Worm (Caenorhabditis elegans): ENCODE data around the gene cest-1.1.

DNA sequence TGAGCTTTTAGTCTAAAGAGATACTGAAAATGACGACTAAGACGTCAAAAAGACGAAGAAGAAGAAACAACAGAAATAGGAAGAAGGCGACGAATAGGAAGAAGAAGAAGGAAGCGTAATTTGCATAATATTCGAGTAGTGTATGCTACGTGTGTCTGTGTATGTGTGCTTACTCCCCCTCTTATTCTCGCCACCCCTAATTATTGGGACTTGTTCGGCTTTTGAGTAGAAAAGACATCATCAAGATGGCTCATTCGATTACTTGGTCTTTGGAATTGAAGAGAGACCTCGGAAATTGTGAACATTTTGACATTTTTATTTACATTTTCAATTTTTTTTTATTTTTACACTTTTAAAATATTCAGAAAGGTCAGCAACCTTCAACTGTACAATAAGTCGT, 36.3 kb downstream of the cest-1.1 start:
- no peak for TF ChIP-seq ztf-29 (GFP tag; IDR thresholded peaks at IDR 0.05)
- TF ChIP-seq flt-1 (GFP tag; IDR thresholded peaks at IDR 0.05) = no peak
- no peak for TF ChIP-seq med-1 (GFP tag; optimal IDR thresholded peaks at IDR 0.05; ENCODE audit: insufficient read depth)
- no peak for TF ChIP-seq T22C8.4 (GFP tag; IDR thresholded peaks at IDR 0.05)
- TF ChIP-seq ref-1 (GFP tag; conservative IDR thresholded peaks at IDR 0.05) = no peak
- TF ChIP-seq cog-1 (tag; optimal IDR thresholded peaks at IDR 0.05) = no peak
- TF ChIP-seq klf-2 (GFP tag; conservative IDR thresholded peaks at IDR 0.05) = no peak
- TF ChIP-seq tab-1 (GFP tag; IDR thresholded peaks at IDR 0.05) = no peak

All from whole organism, midembryonic.